Fruit fly (Drosophila melanogaster) whole organism, prepupa: ENCODE data around the gene CG33333.

Experiments used
- Blimp-1 ChIP-seq: fragments of 200-800 bp; sonication (Bioruptor generic); optimal IDR thresholded peaks from 3 replicates; lab custom pipeline; 2017; ENCODE audit warnings: missing biosample characterization, missing genetic modification characterization, mild to moderate bottlenecking, moderate library complexity, missing genetic modification reagents
- CG10631 ChIP-seq: fragments of 200-800 bp; sonication (Bioruptor generic); optimal IDR thresholded peaks from 2 replicates; lab custom pipeline; 2016; ENCODE audit warnings: missing biosample characterization, missing genetic modification characterization
- CG10669 ChIP-seq: fragments of 200-800 bp; sonication (Bioruptor generic); optimal IDR thresholded peaks from 3 replicates; lab custom pipeline; 2018; ENCODE audit warnings: missing biosample characterization, mild to moderate bottlenecking, missing genetic modification characterization, moderate library complexity
- CG11294 ChIP-seq: fragments of 200-800 bp; sonication (Bioruptor generic); IDR thresholded peaks from 2 replicates; pipeline ENCODE4 v1.3.6; 2022; ENCODE audit warnings: missing biosample characterization, missing genetic modification characterization
- CG11762 ChIP-seq: fragments of 200-800 bp; sonication (Bioruptor generic); optimal IDR thresholded peaks from 3 replicates; lab custom pipeline; 2016; ENCODE audit warnings: missing biosample characterization, missing genetic modification characterization; ENCODE audit not compliant: insufficient read depth
- CG11902 ChIP-seq: fragments of 200-800 bp; sonication (Bioruptor generic); optimal IDR thresholded peaks from 3 replicates; lab custom pipeline; 2016; ENCODE audit warnings: missing biosample characterization, missing genetic modification characterization
- CG15336 ChIP-seq: fragments of 200-800 bp; sonication (Bioruptor generic); IDR thresholded peaks from 2 replicates; pipeline ENCODE4 v1.3.6; 2022; ENCODE audit warnings: missing biosample characterization, missing genetic modification characterization
- CG16779 ChIP-seq: fragments of 200-800 bp; sonication (Bioruptor generic); optimal IDR thresholded peaks from 3 replicates; lab custom pipeline; 2017; ENCODE audit warnings: missing biosample characterization, mild to moderate bottlenecking, missing genetic modification characterization
- CG3032 ChIP-seq: fragments of 200-800 bp; optimal IDR thresholded peaks from 2 replicates; lab custom pipeline; 2019; ENCODE audit warnings: missing biosample characterization, mild to moderate bottlenecking, missing genetic modification characterization, moderate library complexity
- CG32006 ChIP-seq: fragments of 200-800 bp; sonication (Bioruptor generic); optimal IDR thresholded peaks from 3 replicates; lab custom pipeline; 2017; ENCODE audit warnings: missing biosample characterization, mild to moderate bottlenecking, missing genetic modification characterization
- CG4318 ChIP-seq: fragments of 200-800 bp; sonication (Bioruptor generic); optimal IDR thresholded peaks from 3 replicates; lab custom pipeline; 2017; ENCODE audit warnings: missing biosample characterization, mild to moderate bottlenecking, missing genetic modification characterization
- CG6163 ChIP-seq: fragments of 200-800 bp; sonication (Bioruptor generic); IDR thresholded peaks from 3 replicates; pipeline ENCODE4 v1.3.6; 2022; ENCODE audit warnings: missing biosample characterization, missing genetic modification characterization
- CG6276 ChIP-seq: fragments of 200-800 bp; sonication (Bioruptor generic); optimal IDR thresholded peaks from 2 replicates; lab custom pipeline; 2017; ENCODE audit warnings: missing biosample characterization, mild to moderate bottlenecking, missing genetic modification characterization
- CG6792 ChIP-seq: fragments of 200-800 bp; sonication (Bioruptor generic); optimal IDR thresholded peaks from 3 replicates; lab custom pipeline; 2016; ENCODE audit warnings: missing biosample characterization, missing genetic modification characterization
- CG6808 ChIP-seq: fragments of 200-800 bp; sonication (Bioruptor generic); optimal IDR thresholded peaks from 3 replicates; lab custom pipeline; 2017; ENCODE audit warnings: missing biosample characterization, missing genetic modification characterization, mild to moderate bottlenecking, moderate library complexity, missing genetic modification reagents
- CG6854 ChIP-seq: fragments of 200-800 bp; sonication (Bioruptor generic); optimal IDR thresholded peaks from 2 replicates; lab custom pipeline; 2017; ENCODE audit warnings: missing biosample characterization, mild to moderate bottlenecking, missing genetic modification characterization
- CG7368 ChIP-seq: fragments of 200-800 bp; sonication (Bioruptor generic); optimal IDR thresholded peaks from 3 replicates; lab custom pipeline; 2016; ENCODE audit warnings: missing biosample characterization, missing genetic modification characterization
- CG8119 ChIP-seq: fragments of 200-800 bp; sonication (Bioruptor generic); IDR thresholded peaks from 3 replicates; pipeline ENCODE4 v1.3.6; 2022; ENCODE audit warnings: missing biosample characterization, missing genetic modification characterization
- CG9139 ChIP-seq: fragments of 200-800 bp; sonication (Bioruptor generic); optimal IDR thresholded peaks from 3 replicates; lab custom pipeline; 2017; ENCODE audit warnings: missing biosample characterization, mild to moderate bottlenecking, missing genetic modification characterization
- Eip93F ChIP-seq: fragments of 200-800 bp; sonication (Bioruptor generic); optimal IDR thresholded peaks from 2 replicates; lab custom pipeline; 2016; ENCODE audit warnings: missing biosample characterization, mild to moderate bottlenecking, missing genetic modification characterization
- Ets21C ChIP-seq: fragments of 200-800 bp; sonication (Bioruptor generic); optimal IDR thresholded peaks from 3 replicates; lab custom pipeline; 2016; ENCODE audit warnings: missing biosample characterization, missing genetic modification characterization
- Ets96B ChIP-seq: fragments of 200-800 bp; optimal IDR thresholded peaks from 2 replicates; lab custom pipeline; 2019; ENCODE audit warnings: missing biosample characterization, mild to moderate bottlenecking, missing genetic modification characterization, moderate library complexity
- Gug ChIP-seq: fragments of 200-800 bp; sonication (Bioruptor generic); IDR thresholded peaks from 2 replicates; pipeline ENCODE4 v1.3.6; 2022; ENCODE audit warnings: missing biosample characterization, missing genetic modification characterization
- Hr38 ChIP-seq: sonication (Bioruptor generic); optimal IDR thresholded peaks from 2 replicates; lab custom pipeline; 2016; ENCODE audit warnings: missing biosample characterization, missing genetic modification characterization
- Hr39 ChIP-seq: fragments of 200-800 bp; sonication (Bioruptor generic); optimal IDR thresholded peaks from 2 replicates; lab custom pipeline; 2016; ENCODE audit warnings: missing biosample characterization, missing genetic modification characterization
- Lpt ChIP-seq: fragments of 200-800 bp; sonication (Bioruptor generic); optimal IDR thresholded peaks from 3 replicates; lab custom pipeline; 2016; ENCODE audit warnings: missing biosample characterization, missing genetic modification characterization
- Met ChIP-seq: fragments of 200-800 bp; sonication (Bioruptor generic); optimal IDR thresholded peaks from 3 replicates; lab custom pipeline; 2016; ENCODE audit warnings: missing biosample characterization, missing genetic modification characterization
- Smox ChIP-seq: fragments of 200-800 bp; sonication (Bioruptor generic); optimal IDR thresholded peaks from 3 replicates; lab custom pipeline; 2016; ENCODE audit warnings: missing biosample characterization, missing genetic modification characterization
- Sox102F ChIP-seq: fragments of 200-800 bp; sonication (Bioruptor generic); optimal IDR thresholded peaks from 2 replicates; lab custom pipeline; 2016; ENCODE audit warnings: missing biosample characterization, mild to moderate bottlenecking, missing genetic modification characterization
- Sox14 ChIP-seq: fragments of 200-800 bp; sonication (Bioruptor generic); optimal IDR thresholded peaks from 3 replicates; lab custom pipeline; 2016; ENCODE audit warnings: missing biosample characterization, missing genetic modification characterization
- achi ChIP-seq: fragments of 200-800 bp; sonication (Bioruptor generic); optimal IDR thresholded peaks from 3 replicates; lab custom pipeline; 2016; ENCODE audit warnings: missing biosample characterization, missing genetic modification characterization
- acj6 ChIP-seq: fragments of 200-800 bp; sonication (Bioruptor generic); optimal IDR thresholded peaks from 3 replicates; lab custom pipeline; 2016; ENCODE audit warnings: missing biosample characterization, missing genetic modification characterization
- dsx ChIP-seq: fragments of 200-800 bp; optimal IDR thresholded peaks from 3 replicates; lab custom pipeline; 2019; ENCODE audit warnings: missing biosample characterization, mild to moderate bottlenecking, missing genetic modification characterization, moderate library complexity; ENCODE audit not compliant: poor library complexity, severe bottlenecking
- eg ChIP-seq: fragments of 200-800 bp; sonication (Bioruptor generic); IDR thresholded peaks from 3 replicates; pipeline ENCODE4 v1.3.6; 2022; ENCODE audit warnings: missing biosample characterization, missing genetic modification characterization
- esn ChIP-seq: fragments of 200-800 bp; sonication (Bioruptor generic); optimal IDR thresholded peaks from 2 replicates; lab custom pipeline; 2016; ENCODE audit warnings: missing biosample characterization, mild to moderate bottlenecking, missing genetic modification characterization, moderate library complexity
- fd59A ChIP-seq: fragments of 200-800 bp; sonication (Bioruptor generic); optimal IDR thresholded peaks from 2 replicates; lab custom pipeline; 2017; ENCODE audit warnings: missing biosample characterization, mild to moderate bottlenecking, missing genetic modification characterization, missing genetic modification reagents
- fd85E ChIP-seq: fragments of 200-800 bp; sonication (Bioruptor generic); optimal IDR thresholded peaks from 3 replicates; lab custom pipeline; 2016; ENCODE audit warnings: missing biosample characterization, missing genetic modification characterization
- fkh ChIP-seq: fragments of 200-800 bp; sonication (Bioruptor generic); optimal IDR thresholded peaks from 3 replicates; lab custom pipeline; 2017; ENCODE audit warnings: missing biosample characterization, mild to moderate bottlenecking, missing genetic modification characterization, moderate library complexity
- lz ChIP-seq: fragments of 200-800 bp; sonication (Bioruptor generic); optimal IDR thresholded peaks from 3 replicates; lab custom pipeline; 2016; ENCODE audit warnings: missing biosample characterization, missing genetic modification characterization
- net ChIP-seq: fragments of 200-800 bp; sonication (Bioruptor generic); optimal IDR thresholded peaks from 3 replicates; lab custom pipeline; 2016; ENCODE audit warnings: missing biosample characterization, missing genetic modification characterization
- pdm3 ChIP-seq: fragments of 200-800 bp; sonication (Bioruptor generic); optimal IDR thresholded peaks from 3 replicates; lab custom pipeline; 2016; ENCODE audit warnings: missing biosample characterization, missing genetic modification characterization
- spab ChIP-seq: fragments of 200-800 bp; sonication (Bioruptor generic); optimal IDR thresholded peaks from 2 replicates; lab custom pipeline; 2017; ENCODE audit warnings: missing biosample characterization, mild to moderate bottlenecking, missing genetic modification characterization, missing genetic modification reagents
- topi ChIP-seq: fragments of 200-800 bp; sonication (Bioruptor generic); optimal IDR thresholded peaks from 3 replicates; lab custom pipeline; 2016; ENCODE audit warnings: missing biosample characterization, missing genetic modification characterization
- vri ChIP-seq: fragments of 200-800 bp; sonication (Bioruptor generic); optimal IDR thresholded peaks from 3 replicates; lab custom pipeline; 2016; ENCODE audit warnings: missing biosample characterization, mild to moderate bottlenecking, missing genetic modification characterization

Gene CG33333

dm6 chr3R:17394318-17395188 is 22.7 kb upstream of the CG33333 start, which contains the start of gene CREG (continued):
- TF ChIP-seq acj6 (peak; percentile 32), Ets21C (GFP tag; lab: Kevin White, UChicago) (peak; percentile 30), dsx (GFP tag; lab: Kevin White, UChicago) (no peak), vri (GFP tag; lab: Kevin White, UChicago) (peak; percentile 10), Lpt (GFP tag; lab: Kevin White, UChicago) (no peak), CG6808 (GFP tag; lab: Kevin White, UChicago) (peak; percentile 44), Met (GFP tag; lab: Kevin White, UChicago) (peak; percentile 71), CG15336 (GFP tag; lab: Robert Waterston, UW) (no peak), pdm3 (GFP tag; lab: Kevin White, UChicago) (peak; percentile 62), CG6276 (peak; percentile 22), CG7368 (GFP tag; lab: Kevin White, UChicago) (peak; percentile 12), Hr38 (GFP tag; lab: Kevin White, UChicago) (no peak), CG10631 (GFP tag; lab: Kevin White, UChicago) (peak; percentile 10), Sox102F (GFP tag; lab: Kevin White, UChicago) (peak; percentile 57), Ets96B (tag; lab: Kevin White, UChicago) (no peak), CG4318 (peak; percentile 36), fd59A (no peak), CG11762 (no peak), Eip93F (GFP tag; lab: Kevin White, UChicago) (peak; percentile 48), esn (GFP tag; lab: Kevin White, UChicago) (peak; percentile 72), Hr39 (GFP tag; lab: Kevin White, UChicago) (peak; percentile 26), CG10669 (GFP tag; lab: Kevin White, UChicago) (peak; percentile 6)
- TF ChIP-seq, all 60 proteins: peak for 42

DNA sequence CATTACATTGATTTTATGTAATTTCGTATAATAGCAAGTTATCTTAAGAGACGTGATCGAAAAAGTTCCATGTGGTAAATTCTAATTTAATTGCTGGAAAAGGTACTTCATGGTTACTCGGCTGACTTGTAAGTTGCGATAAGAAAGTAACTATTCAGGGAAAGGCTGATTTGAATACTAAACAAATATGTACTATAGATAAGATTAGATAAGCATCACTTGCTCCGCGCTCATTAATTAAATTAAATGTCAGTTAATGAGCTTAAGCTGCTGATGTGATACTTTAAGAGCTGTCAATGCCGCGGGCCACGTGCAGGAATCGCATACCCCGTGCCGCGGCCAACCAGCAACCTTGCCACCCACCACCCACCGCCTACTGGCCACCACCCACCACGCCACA is 17.2 kb upstream of the CG33333 start:
- TF ChIP-seq fkh (GFP tag; lab: Kevin White, UChicago) = peak; percentile 19
- no peak for TF ChIP-seq Sox14

DNA sequence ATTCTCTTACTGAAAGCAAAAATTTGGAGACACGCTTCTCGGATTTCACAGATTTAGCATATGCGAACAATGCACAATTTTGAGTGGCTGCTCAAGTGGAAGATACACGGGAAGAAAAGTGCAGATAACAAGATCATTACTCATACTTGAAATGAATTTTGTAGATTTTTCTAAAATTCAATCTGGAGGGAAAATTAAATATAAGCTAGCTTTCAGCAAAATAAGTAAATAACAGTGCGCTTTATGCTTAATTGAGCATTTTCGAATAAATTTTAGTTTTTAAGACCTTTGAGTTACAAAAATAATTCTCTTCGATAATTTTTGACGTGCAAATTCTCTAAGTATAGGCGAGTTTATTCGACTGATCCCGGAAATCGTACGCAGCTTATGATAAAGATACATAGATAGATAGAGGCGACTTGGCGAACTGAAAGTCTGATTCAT is 16.6 kb upstream of the CG33333 start:
- TF ChIP-seq Hr39 (GFP tag; lab: Kevin White, UChicago) = peak; percentile 50
- peak; percentile 57 for TF ChIP-seq Met (GFP tag; lab: Kevin White, UChicago)
- TF ChIP-seq Lpt (GFP tag; lab: Kevin White, UChicago) = peak; percentile 70
- TF ChIP-seq Smox = peak; percentile 39
- TF ChIP-seq pdm3 (GFP tag; lab: Kevin White, UChicago) = peak; percentile 59
- peak; percentile 52 for TF ChIP-seq achi (GFP tag; lab: Kevin White, UChicago)
- TF ChIP-seq eg (GFP tag; lab: Robert Waterston, UW) = 0 out of 3 replicates have a peak, but pooled peaks have one; percentile 40
- peak; percentile 63 for TF ChIP-seq lz (GFP tag; lab: Kevin White, UChicago)
- no peak; the same call in 1 of the 2 replicates for TF ChIP-seq CG11294
- TF ChIP-seq CG3032 = peak; percentile 39
- TF ChIP-seq CG32006 (GFP tag; lab: Kevin White, UChicago) = peak; percentile 69
- TF ChIP-seq topi (GFP tag; lab: Kevin White, UChicago) = peak; percentile 84
- peak; percentile 52 for TF ChIP-seq net (GFP tag; lab: Kevin White, UChicago)
- peak; percentile 75 for TF ChIP-seq Ets96B (tag; lab: Kevin White, UChicago)
- no peak for TF ChIP-seq Gug (GFP tag; lab: Robert Waterston, UW)
- no peak for TF ChIP-seq fd59A
- peak; percentile 63 for TF ChIP-seq CG10631 (GFP tag; lab: Kevin White, UChicago)
- TF ChIP-seq CG16779 (tag; lab: Kevin White, UChicago) = peak; percentile 17
- TF ChIP-seq Blimp-1 (GFP tag; lab: Kevin White, UChicago) = peak; percentile 31
- TF ChIP-seq CG6854 (GFP tag; lab: Kevin White, UChicago) = peak; percentile 29
- peak; percentile 75 for TF ChIP-seq CG6163
- no peak for TF ChIP-seq CG9139 (GFP tag; lab: Kevin White, UChicago)
- TF ChIP-seq CG11902 (GFP tag; lab: Kevin White, UChicago) = peak; percentile 73
- TF ChIP-seq Ets21C (GFP tag; lab: Kevin White, UChicago) = peak; percentile 49
- peak; percentile 69 for TF ChIP-seq dsx (GFP tag; lab: Kevin White, UChicago)
- TF ChIP-seq CG15336 (GFP tag; lab: Robert Waterston, UW) = peak; percentile 48
- TF ChIP-seq spab = peak; percentile 64
- TF ChIP-seq fkh (GFP tag; lab: Kevin White, UChicago) = no peak
- TF ChIP-seq CG6792 (GFP tag; lab: Kevin White, UChicago) = peak; percentile 64
- TF ChIP-seq Sox14 = peak; percentile 39
- TF ChIP-seq CG8119 (GFP tag; lab: Robert Waterston, UW) = peak; percentile 54; the same call in 1 of the 3 replicates
- TF ChIP-seq fd85E (GFP tag; lab: Kevin White, UChicago) = peak; percentile 20
